Worm (Caenorhabditis elegans) whole organism, young adult: ENCODE data around the gene K11H12.6.

Source experiments
- B0336.3 ChIP-seq: fragments of 200-800 bp; sonication (Bioruptor generic); IDR thresholded peaks from 2 replicates; pipeline ENCODE4 v1.3.6; 2022; ENCODE audit warnings: missing genetic modification characterization, missing compliant biosample characterization
- C06A6.2 ChIP-seq: fragments of 200-800 bp; sonication (Bioruptor generic); conservative IDR thresholded peaks from 2 replicates; pipeline ENCODE4 v1.3.6; 2022; ENCODE audit warnings: missing genetic modification characterization, missing compliant biosample characterization
- D2030.7 ChIP-seq: fragments of 200-800 bp; sonication (Bioruptor generic); IDR thresholded peaks from 2 replicates; pipeline ENCODE4 v1.3.6; 2022; ENCODE audit warnings: missing genetic modification reagents, missing genetic modification characterization, missing compliant biosample characterization
- F39B2.1 ChIP-seq: fragments of 200-800 bp; sonication (Bioruptor generic); IDR thresholded peaks from 2 replicates; pipeline ENCODE4 v1.3.6; 2022; ENCODE audit warnings: missing genetic modification reagents, missing genetic modification characterization, missing compliant biosample characterization
- F52B5.7 ChIP-seq: sonication (generic microtip); optimal IDR thresholded peaks from 2 replicates; lab custom pipeline; 2016; ENCODE audit warnings: mild to moderate bottlenecking, missing genetic modification characterization, missing compliant biosample characterization
- Y56A3A.18 ChIP-seq: fragments of 200-800 bp; sonication (Bioruptor generic); IDR thresholded peaks from 2 replicates; pipeline ENCODE4 v1.3.6; 2022; ENCODE audit warnings: missing genetic modification reagents, missing genetic modification characterization, missing compliant biosample characterization
- ZK185.1 ChIP-seq: sonication (generic microtip); optimal IDR thresholded peaks from 2 replicates; lab custom pipeline; 2016; ENCODE audit warnings: mild to moderate bottlenecking, missing genetic modification characterization, missing compliant biosample characterization; ENCODE audit not compliant: poor library complexity, severe bottlenecking
- aptf-2 ChIP-seq: fragments of 200-800 bp; sonication (Bioruptor generic); conservative IDR thresholded peaks from 2 replicates; pipeline ENCODE4 v1.3.6; 2022; ENCODE audit warnings: missing genetic modification reagents, missing genetic modification characterization, missing compliant biosample characterization
- aptf-3 ChIP-seq: fragments of 200-800 bp; sonication (Bioruptor generic); IDR thresholded peaks from 2 replicates; pipeline ENCODE4 v1.3.6; 2022; ENCODE audit warnings: missing genetic modification characterization, missing compliant biosample characterization
- athp-1 ChIP-seq: sonication (generic microtip); optimal IDR thresholded peaks from 2 replicates; lab custom pipeline; 2017; ENCODE audit warnings: mild to moderate bottlenecking, missing genetic modification characterization, missing compliant biosample characterization
- attf-3 ChIP-seq: fragments of 200-800 bp; sonication (Bioruptor generic); conservative IDR thresholded peaks from 2 replicates; pipeline ENCODE4 v1.3.6; 2022; ENCODE audit warnings: missing genetic modification reagents, missing genetic modification characterization, missing compliant biosample characterization
- attf-6 ChIP-seq: fragments of 200-800 bp; sonication (Bioruptor generic); IDR thresholded peaks from 2 replicates; pipeline ENCODE4 v1.3.6; 2022; ENCODE audit warnings: missing genetic modification reagents, missing genetic modification characterization, missing compliant biosample characterization
- cebp-2 ChIP-seq: fragments of 200-800 bp; sonication (Bioruptor generic); IDR thresholded peaks from 2 replicates; pipeline ENCODE4 v1.3.6; 2022; ENCODE audit warnings: missing genetic modification characterization, missing compliant biosample characterization
- chd-7 ChIP-seq: sonication (generic microtip); optimal IDR thresholded peaks from 2 replicates; lab custom pipeline; 2016; ENCODE audit warnings: mild to moderate bottlenecking, missing genetic modification characterization, moderate library complexity, missing compliant biosample characterization
- dpff-1 ChIP-seq: sonication (generic microtip); optimal IDR thresholded peaks from 2 replicates; lab custom pipeline; 2017; ENCODE audit warnings: mild to moderate bottlenecking, missing genetic modification characterization, missing compliant biosample characterization
- egl-44 ChIP-seq: fragments of 200-800 bp; sonication (Bioruptor generic); IDR thresholded peaks from 2 replicates; pipeline ENCODE4 v1.3.6; 2022; ENCODE audit warnings: missing genetic modification reagents, missing genetic modification characterization, missing compliant biosample characterization
- egrh-3 ChIP-seq: fragments of 200-800 bp; sonication (Bioruptor generic); IDR thresholded peaks from 2 replicates; pipeline ENCODE4 v1.3.6; 2022; ENCODE audit warnings: missing genetic modification reagents, missing genetic modification characterization, missing compliant biosample characterization
- ekl-4 ChIP-seq: fragments of 200-800 bp; sonication (Bioruptor generic); IDR thresholded peaks from 2 replicates; pipeline ENCODE4 v1.3.6; 2022; ENCODE audit warnings: missing genetic modification reagents, missing genetic modification characterization, missing compliant biosample characterization
- gei-17 ChIP-seq: fragments of 200-800 bp; sonication (Bioruptor generic); optimal IDR thresholded peaks from 2 replicates; lab custom pipeline; 2018; ENCODE audit warnings: mild to moderate bottlenecking, missing genetic modification characterization, missing compliant biosample characterization
- hlh-26 ChIP-seq: fragments of 200-800 bp; sonication (Bioruptor generic); conservative IDR thresholded peaks from 2 replicates; pipeline ENCODE4 v1.3.6; 2022; ENCODE audit warnings: missing genetic modification reagents, missing genetic modification characterization, missing compliant biosample characterization
- hmg-20 ChIP-seq: fragments of 200-800 bp; sonication (Bioruptor generic); IDR thresholded peaks from 2 replicates; pipeline ENCODE4 v1.3.6; 2022; ENCODE audit warnings: missing genetic modification reagents, missing genetic modification characterization, missing compliant biosample characterization
- hrde-1 ChIP-seq: sonication (generic microtip); optimal IDR thresholded peaks from 2 replicates; lab custom pipeline; 2016; ENCODE audit warnings: missing genetic modification characterization, mild to moderate bottlenecking, missing compliant biosample characterization, moderate library complexity, missing genotype, missing genetic modification reagents, borderline replicate concordance
- hsf-1 ChIP-seq: fragments of 200-800 bp; sonication (Bioruptor generic); IDR thresholded peaks from 2 replicates; pipeline ENCODE4 v1.3.6; 2022; ENCODE audit warnings: missing genetic modification reagents, missing genetic modification characterization, missing compliant biosample characterization
- let-526 ChIP-seq: fragments of 200-800 bp; sonication (Bioruptor generic); IDR thresholded peaks from 2 replicates; pipeline ENCODE4 v1.3.6; 2022; ENCODE audit warnings: missing genetic modification reagents, missing genetic modification characterization, missing compliant biosample characterization
- lin-26 ChIP-seq: fragments of 200-800 bp; sonication (Bioruptor generic); IDR thresholded peaks from 2 replicates; pipeline ENCODE4 v1.3.6; 2022; ENCODE audit warnings: missing genetic modification reagents, missing genetic modification characterization, missing compliant biosample characterization
- lin-40 ChIP-seq: sonication (generic microtip); optimal IDR thresholded peaks from 2 replicates; lab custom pipeline; 2016; ENCODE audit warnings: missing genetic modification characterization, mild to moderate bottlenecking, missing compliant biosample characterization, missing genotype, missing genetic modification reagents
- madf-6 ChIP-seq: fragments of 200-800 bp; sonication (Bioruptor generic); IDR thresholded peaks from 2 replicates; pipeline ENCODE4 v1.3.6; 2022; ENCODE audit warnings: missing genetic modification reagents, missing genetic modification characterization, missing compliant biosample characterization
- mcd-1 ChIP-seq: fragments of 200-800 bp; sonication (Bioruptor generic); IDR thresholded peaks from 2 replicates; pipeline ENCODE4 v1.3.6; 2022; ENCODE audit warnings: missing genetic modification reagents, missing genetic modification characterization, missing compliant biosample characterization
- mel-28 ChIP-seq: sonication (generic microtip); optimal IDR thresholded peaks from 2 replicates; lab custom pipeline; 2016; ENCODE audit warnings: borderline replicate concordance, mild to moderate bottlenecking, missing genetic modification characterization, missing compliant biosample characterization
- mxl-1 ChIP-seq: sonication (generic microtip); optimal IDR thresholded peaks from 2 replicates; lab custom pipeline; 2016; ENCODE audit warnings: missing genetic modification characterization, missing compliant biosample characterization
- nhr-179 ChIP-seq: sonication (generic microtip); optimal IDR thresholded peaks from 2 replicates; lab custom pipeline; 2016; ENCODE audit warnings: mild to moderate bottlenecking, missing genetic modification characterization, missing compliant biosample characterization
- nhr-27 ChIP-seq: fragments of 200-800 bp; sonication (Bioruptor generic); optimal IDR thresholded peaks from 2 replicates; lab custom pipeline; 2018; ENCODE audit warnings: mild to moderate bottlenecking, missing genetic modification characterization, moderate library complexity, missing compliant biosample characterization
- nhr-80 ChIP-seq: sonication (generic microtip); optimal IDR thresholded peaks from 2 replicates; lab custom pipeline; 2016; ENCODE audit warnings: missing genetic modification characterization, missing compliant biosample characterization
- pha-4 ChIP-seq: fragments of 150-350 bp; sonication (generic microtip); optimal IDR thresholded peaks from 2 replicates; lab custom pipeline; 2014; ENCODE audit warnings: missing biosample characterization, missing genetic modification reagents, missing genetic modification characterization
- rec-8 ChIP-seq, 2 experiments: sonication (generic microtip); optimal IDR thresholded peaks; 2 replicates each; lab custom pipeline; 2016; ENCODE audit warnings: mild to moderate bottlenecking in 2 of 2, missing genetic modification characterization in 2 of 2, missing genetic modification reagents in 2 of 2, missing genotype in 2 of 2, missing biosample characterization in 1 of 2, missing compliant biosample characterization in 1 of 2, moderate library complexity in 1 of 2
- rpc-1 ChIP-seq, 2 experiments: fragments of 150-350 bp in 1 of 2; sonication (generic microtip) in 1 of 2; optimal IDR thresholded peaks; 2 replicates each; lab custom pipeline; 2014 to 2018; ENCODE audit warnings: missing biosample characterization in 1 of 2, missing genetic modification characterization in 1 of 2, missing genetic modification reagents in 1 of 2, missing genotype in 1 of 2
- snpc-1.3 ChIP-seq: sonication (generic microtip); optimal IDR thresholded peaks from 2 replicates; lab custom pipeline; 2017; ENCODE audit warnings: missing genetic modification characterization, mild to moderate bottlenecking, missing compliant biosample characterization, antibody characterized with exemption, moderate library complexity, missing genotype, missing genetic modification reagents; ENCODE audit not compliant: insufficient read depth
- snpc-3.4 ChIP-seq: sonication (generic microtip); optimal IDR thresholded peaks from 2 replicates; lab custom pipeline; 2017; ENCODE audit warnings: missing genetic modification characterization, mild to moderate bottlenecking, missing compliant biosample characterization, antibody characterized with exemption, moderate library complexity, missing genotype, missing genetic modification reagents
- snpc-4 ChIP-seq, 5 experiments: fragments of 150-350 bp in 1 of 5; sonication (generic microtip) in 4 of 5; optimal IDR thresholded peaks; 2 replicates each; lab custom pipeline; 2014 to 2018; ENCODE audit warnings: missing genetic modification characterization in 5 of 5, missing biosample characterization in 3 of 5, antibody characterized with exemption in 2 of 5, mild to moderate bottlenecking in 2 of 5, missing compliant biosample characterization in 2 of 5, missing genotype in 2 of 5, moderate library complexity in 2 of 5, missing genetic modification reagents in 1 of 5
- tbp1 ChIP-seq: fragments of 200-800 bp; sonication (Bioruptor generic); optimal IDR thresholded peaks from 2 replicates; lab custom pipeline; 2018; ENCODE audit warnings: mild to moderate bottlenecking, missing genetic modification characterization, missing compliant biosample characterization
- tlf-1 ChIP-seq: fragments of 200-800 bp; sonication (Bioruptor generic); optimal IDR thresholded peaks from 2 replicates; lab custom pipeline; 2018; ENCODE audit warnings: mild to moderate bottlenecking, missing genetic modification characterization, missing compliant biosample characterization

K11H12.6 gene

ce11 chrIV:620324-620723 is 46.8 kb upstream of the K11H12.6 start (continued):
- 0 out of 2 replicates have a peak, but pooled peaks have one; percentile 60 for TF ChIP-seq Y56A3A.18 (GFP tag; lab: Robert Waterston, UW)
- no peak for TF ChIP-seq cebp-2 (GFP tag; lab: Robert Waterston, UW)
- TF ChIP-seq B0336.3 (GFP tag; lab: Robert Waterston, UW) = no peak
- TF ChIP-seq let-526 (GFP tag; lab: Robert Waterston, UW) = 0 out of 2 replicates have a peak, but pooled peaks have one; percentile 17
- peak; percentile 94 for TF ChIP-seq tbp1 (GFP tag; lab: Kevin White, UChicago)
- peak; percentile 75; the same call in 1 of the 2 replicates for TF ChIP-seq egl-44 (GFP tag; lab: Robert Waterston, UW)
- TF ChIP-seq nhr-27 (tag; lab: Kevin White, UChicago) = no peak
- peak; percentile 42 for TF ChIP-seq chd-7 (tag; lab: Kevin White, UChicago)
- TF ChIP-seq mxl-1 (tag; lab: Kevin White, UChicago) = no peak

ce11 chrIV:622989-623388 is 44.1 kb upstream of the K11H12.6 start:
- TF ChIP-seq egrh-3 (GFP tag; lab: Robert Waterston, UW) (no peak), mcd-1 (GFP tag; lab: Robert Waterston, UW) (no peak), gei-17 (GFP tag; lab: Kevin White, UChicago) (no peak), C06A6.2 (GFP tag; lab: Robert Waterston, UW) (no peak), hrde-1 (tag; lab: Kevin White, UChicago) (no peak), pha-4 (no peak), rec-8 (tag; optimal IDR thresholded peaks at IDR 0.05; lab: Kevin White, UChicago) (no peak), dpff-1 (tag; lab: Kevin White, UChicago) (no peak), madf-6 (GFP tag; lab: Robert Waterston, UW) (no peak), aptf-2 (no peak), tbp1 (GFP tag; lab: Kevin White, UChicago) (no peak), ekl-4 (GFP tag; lab: Robert Waterston, UW) (no peak), nhr-27 (tag; lab: Kevin White, UChicago) (no peak)

ce11 chrIV:623876-624275 is 43.2 kb upstream of the K11H12.6 start:
- TF ChIP-seq rec-8 (tag; optimal IDR thresholded peaks at IDR 0.05; lab: Kevin White, UChicago) = no peak
- TF ChIP-seq attf-6 (GFP tag; lab: Robert Waterston, UW) = peak; percentile 81
- TF ChIP-seq F52B5.7 (tag; lab: Kevin White, UChicago) = no peak
- no peak for TF ChIP-seq mel-28 (tag; lab: Kevin White, UChicago)
- no peak for TF ChIP-seq hlh-26 (GFP tag; lab: Robert Waterston, UW)
- TF ChIP-seq lin-26 (GFP tag; lab: Robert Waterston, UW) = no peak
- TF ChIP-seq aptf-2 = peak; percentile 56; the same call in 1 of the 2 replicates
- TF ChIP-seq nhr-80 (tag; lab: Kevin White, UChicago) = no peak
- TF ChIP-seq tlf-1 (GFP tag; lab: Kevin White, UChicago) = no peak
- TF ChIP-seq attf-3 (GFP tag; lab: Robert Waterston, UW) = no peak
- no peak for TF ChIP-seq lin-40 (tag; lab: Kevin White, UChicago)
- TF ChIP-seq rpc-1 (optimal IDR thresholded peaks at IDR 0.05; lab: Kevin White, UChicago) = no peak
- TF ChIP-seq rpc-1 (tag; optimal IDR thresholded peaks at IDR 0.05; lab: Kevin White, UChicago) = no peak
- TF ChIP-seq aptf-3 (GFP tag; lab: Robert Waterston, UW) = 0 out of 2 replicates have a peak, but pooled peaks have one; percentile 23
- peak; percentile 37; the same call in 1 of the 2 replicates for TF ChIP-seq D2030.7

ce11 chrIV:625947-626548 is 41.0 kb upstream of the K11H12.6 start:
- no peak for TF ChIP-seq aptf-2
- TF ChIP-seq athp-1 (tag; lab: Kevin White, UChicago) = no peak
- TF ChIP-seq F39B2.1 (GFP tag; lab: Robert Waterston, UW) = no peak
- no peak for TF ChIP-seq snpc-4 (GFP tag; optimal IDR thresholded peaks at IDR 0.05; lab: Kevin White, UChicago)
- TF ChIP-seq snpc-4 (tag; optimal IDR thresholded peaks at IDR 0.05; lab: Kevin White, UChicago) = peak in 2 of 4 experiments; percentile 5 to 18
- TF ChIP-seq ZK185.1 (tag; lab: Kevin White, UChicago) = no peak
- no peak for TF ChIP-seq snpc-1.3 (tag; lab: Kevin White, UChicago)
- no peak for TF ChIP-seq snpc-3.4 (tag; lab: Kevin White, UChicago)
- no peak for TF ChIP-seq egl-44 (GFP tag; lab: Robert Waterston, UW)
- TF ChIP-seq hmg-20 (GFP tag; lab: Robert Waterston, UW) = no peak
- TF ChIP-seq tbp1 (GFP tag; lab: Kevin White, UChicago) = no peak
- no peak for TF ChIP-seq Y56A3A.18 (GFP tag; lab: Robert Waterston, UW)
- no peak for TF ChIP-seq nhr-179 (tag; lab: Kevin White, UChicago)
- TF ChIP-seq hsf-1 (GFP tag; lab: Robert Waterston, UW) = no peak
